Fruit fly (Drosophila melanogaster): ENCODE results near the gene Spn77Ba.
A peak's percentile ranks its signal among the peaks of the same experiment; 100 is the strongest.

The Spn77Ba gene

DNA sequence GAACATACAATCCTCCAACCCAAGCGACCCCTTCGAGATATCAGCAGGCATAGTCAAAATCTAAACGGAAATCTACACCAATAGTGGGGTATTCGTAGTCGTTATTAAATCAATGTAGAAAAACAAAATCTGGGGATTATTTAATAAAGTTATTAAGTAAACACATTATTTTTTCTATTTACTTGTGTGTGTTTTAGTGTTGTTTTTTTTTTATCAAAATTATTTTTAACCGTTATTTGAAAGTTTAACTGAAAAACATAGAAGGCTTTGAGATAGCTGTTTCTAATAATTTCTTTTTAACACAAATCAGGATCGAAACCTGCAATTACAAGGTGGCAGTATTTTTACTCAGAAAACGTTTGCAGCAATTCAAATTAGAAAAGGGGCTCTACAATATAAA, 7.6 kb upstream of the Spn77Ba start, which contains the start of gene polo:
TSS of gene polo (plus strand) at position 301 of the 400 bp plus-strand sequence.
- TF ChIP-seq CG12605 (GFP tag; IDR thresholded peaks at IDR 0.05) (no peak), CG8301 (tag; optimal IDR thresholded peaks at IDR 0.05) (no peak), CG4496 (GFP tag; IDR thresholded peaks at IDR 0.05) (no peak), Pif1A (GFP tag; optimal IDR thresholded peaks at IDR 0.05) (no peak), gl (tag; optimal IDR thresholded peaks at IDR 0.05) (no peak), Pif1B (GFP tag; optimal IDR thresholded peaks at IDR 0.05) (no peak), CG15710 (tag; optimal IDR thresholded peaks at IDR 0.05) (no peak), CG17806 (tag; optimal IDR thresholded peaks at IDR 0.05) (no peak), EcR (GFP tag; optimal IDR thresholded peaks at IDR 0.05) (no peak), CG34367 (tag; optimal IDR thresholded peaks at IDR 0.05) (no peak), CG9948 (tag; optimal IDR thresholded peaks at IDR 0.05) (no peak), CG8159 (tag; optimal IDR thresholded peaks at IDR 0.05) (no peak), fd96Ca (GFP tag; IDR thresholded peaks at IDR 0.05) (no peak), CG10348 (GFP tag; IDR thresholded peaks at IDR 0.05) (no peak), CG32121 (GFP tag; IDR thresholded peaks at IDR 0.05) (no peak), rn (GFP tag; IDR thresholded peaks at IDR 0.05) (no peak), CG14655 (GFP tag; optimal IDR thresholded peaks at IDR 0.05) (no peak), CG13204 (GFP tag; optimal IDR thresholded peaks at IDR 0.05) (no peak)

DNA sequence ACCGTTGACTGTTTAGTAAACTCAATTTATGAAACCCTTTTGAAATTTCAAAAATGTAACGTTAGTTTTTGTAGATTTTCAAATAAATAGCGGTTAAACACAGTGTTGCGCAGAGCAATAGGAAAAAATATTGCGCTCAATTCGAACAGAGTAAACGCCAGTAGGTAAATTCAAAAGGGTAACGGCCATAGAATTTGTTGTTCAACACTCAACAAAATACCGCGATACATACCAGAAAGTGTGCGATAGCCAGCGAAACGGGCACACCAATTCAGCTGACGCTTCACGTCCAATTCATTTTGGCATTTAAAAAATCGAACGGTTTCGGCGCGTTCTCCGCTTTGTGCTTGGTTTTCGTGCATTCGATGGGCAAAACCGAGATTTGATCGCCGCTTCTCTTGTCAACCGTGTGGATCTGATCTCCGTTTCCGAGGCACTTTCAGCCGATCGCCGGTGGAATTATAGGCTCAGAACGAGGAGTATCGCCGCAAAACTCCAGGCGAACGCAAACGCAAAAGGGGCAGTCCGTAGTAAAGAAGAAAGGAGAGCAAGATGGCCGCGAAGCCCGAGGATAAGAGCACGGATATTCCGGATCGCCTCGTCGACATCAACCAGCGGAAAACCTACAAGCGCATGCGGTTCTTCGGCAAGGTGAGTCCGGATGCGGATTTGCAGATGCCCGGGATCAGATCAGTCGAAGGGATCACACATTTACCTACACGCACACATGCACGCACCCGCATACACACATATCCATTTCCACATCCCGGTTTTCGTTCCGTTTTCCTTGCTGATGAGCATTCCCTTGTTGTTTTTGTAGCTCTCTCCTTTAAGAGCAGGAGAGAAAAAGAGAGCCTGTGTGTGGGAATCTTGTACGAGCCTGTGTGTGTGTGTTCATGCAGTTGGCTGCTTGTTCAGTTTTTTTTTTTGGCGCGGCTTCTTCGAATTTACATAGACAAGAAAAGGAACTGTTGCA, 6.9 kb upstream of the Spn77Ba start:
- TF ChIP-seq CG34367 (tag; optimal IDR thresholded peaks at IDR 0.05) (no peak), Pif1B (GFP tag; optimal IDR thresholded peaks at IDR 0.05) (no peak), D1 (tag; optimal IDR thresholded peaks at IDR 0.05) (no peak), CG10348 (GFP tag; IDR thresholded peaks at IDR 0.05) (no peak), CG17806 (tag; optimal IDR thresholded peaks at IDR 0.05) (no peak), CG15710 (tag; optimal IDR thresholded peaks at IDR 0.05) (no peak), EcR (GFP tag; optimal IDR thresholded peaks at IDR 0.05) (no peak), fd96Ca (GFP tag; IDR thresholded peaks at IDR 0.05) (no peak), CG12605 (GFP tag; IDR thresholded peaks at IDR 0.05) (no peak), CG4496 (GFP tag; IDR thresholded peaks at IDR 0.05) (no peak)

DNA sequence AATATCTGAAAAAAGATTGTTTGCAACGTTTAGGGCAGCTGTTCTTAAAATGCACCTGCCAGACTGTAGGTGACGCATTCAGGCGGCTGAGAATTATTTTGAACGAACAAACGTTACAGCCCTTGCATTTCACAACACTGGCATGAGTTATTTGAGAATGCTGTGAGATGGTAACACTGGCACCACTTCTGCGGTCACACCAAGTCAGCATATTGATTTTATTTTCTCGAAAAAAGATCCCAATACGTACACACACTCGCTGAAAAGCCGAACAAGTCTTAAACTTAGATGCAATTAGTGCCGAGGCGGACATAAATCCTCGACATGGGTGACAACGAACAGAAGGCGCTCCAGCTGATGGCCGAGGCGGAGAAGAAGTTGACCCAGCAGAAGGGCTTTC, 3.5 kb upstream of the Spn77Ba start, which contains the start of gene alphaSnap:
TSS of gene alphaSnap (plus strand) at position 164 of the 400 bp plus-strand sequence.
- TF ChIP-seq CG34367 (tag; optimal IDR thresholded peaks at IDR 0.05): peak; percentile 19
- no peak for TF ChIP-seq CG10348 (GFP tag; IDR thresholded peaks at IDR 0.05)

DNA sequence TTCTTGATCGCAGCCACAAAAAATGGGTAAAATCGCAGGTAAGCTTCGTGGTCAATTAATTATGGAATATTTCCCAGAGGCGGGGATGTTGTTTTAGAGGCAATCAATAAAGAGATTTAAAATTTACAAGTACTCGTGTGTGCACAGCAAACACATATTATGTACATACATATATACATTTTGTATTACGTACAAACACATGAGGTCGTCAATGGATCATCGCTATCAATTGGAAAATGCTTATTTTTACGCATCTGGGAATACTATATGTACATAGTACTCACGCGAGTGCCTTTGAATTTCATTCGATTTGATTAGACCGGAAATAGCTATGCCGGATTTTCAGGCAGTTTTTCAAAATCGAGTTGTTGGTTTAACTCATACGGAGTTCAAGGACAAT, 761 bp downstream of the Spn77Ba start:
- no peak for TF ChIP-seq CG12605 (GFP tag; IDR thresholded peaks at IDR 0.05)
- TF ChIP-seq CG14655 (GFP tag; optimal IDR thresholded peaks at IDR 0.05): no peak
- no peak for TF ChIP-seq CG13204 (GFP tag; optimal IDR thresholded peaks at IDR 0.05)
- TF ChIP-seq CG4496 (GFP tag; IDR thresholded peaks at IDR 0.05): no peak

DNA sequence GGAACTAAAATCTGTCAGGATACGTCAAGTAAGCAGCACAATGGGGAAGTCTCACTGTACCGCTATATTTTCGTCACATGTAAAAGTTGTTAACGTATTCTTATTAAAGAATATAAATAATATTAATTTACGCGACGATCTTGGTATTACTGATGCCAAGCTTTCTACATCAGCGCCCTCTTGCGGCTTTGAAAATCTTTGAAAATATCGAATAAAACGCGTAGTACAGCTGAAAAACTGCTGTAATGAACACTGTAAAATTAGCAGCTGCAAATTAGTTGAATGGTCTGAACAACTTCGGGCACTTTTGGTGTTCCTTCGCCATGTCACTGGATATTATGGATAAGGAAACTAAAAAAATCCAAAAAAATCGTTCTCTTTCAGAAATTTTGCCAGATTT, 3.1 kb downstream of the Spn77Ba start:
- TF ChIP-seq Pif1B (GFP tag; optimal IDR thresholded peaks at IDR 0.05) (no peak), EcR (GFP tag; optimal IDR thresholded peaks at IDR 0.05) (no peak), CG9948 (tag; optimal IDR thresholded peaks at IDR 0.05) (no peak), Pif1A (GFP tag; optimal IDR thresholded peaks at IDR 0.05) (no peak), CG4496 (GFP tag; IDR thresholded peaks at IDR 0.05) (no peak), rn (GFP tag; IDR thresholded peaks at IDR 0.05) (no peak), CG10348 (GFP tag; IDR thresholded peaks at IDR 0.05) (no peak), D1 (tag; optimal IDR thresholded peaks at IDR 0.05) (no peak), CG12605 (GFP tag; IDR thresholded peaks at IDR 0.05) (no peak), CG32121 (GFP tag; IDR thresholded peaks at IDR 0.05) (no peak), CG8159 (tag; optimal IDR thresholded peaks at IDR 0.05) (no peak), CG14655 (GFP tag; optimal IDR thresholded peaks at IDR 0.05) (no peak), CG17806 (tag; optimal IDR thresholded peaks at IDR 0.05) (no peak), gl (tag; optimal IDR thresholded peaks at IDR 0.05) (no peak), CG15710 (tag; optimal IDR thresholded peaks at IDR 0.05) (no peak), CG13204 (GFP tag; optimal IDR thresholded peaks at IDR 0.05) (no peak)

DNA sequence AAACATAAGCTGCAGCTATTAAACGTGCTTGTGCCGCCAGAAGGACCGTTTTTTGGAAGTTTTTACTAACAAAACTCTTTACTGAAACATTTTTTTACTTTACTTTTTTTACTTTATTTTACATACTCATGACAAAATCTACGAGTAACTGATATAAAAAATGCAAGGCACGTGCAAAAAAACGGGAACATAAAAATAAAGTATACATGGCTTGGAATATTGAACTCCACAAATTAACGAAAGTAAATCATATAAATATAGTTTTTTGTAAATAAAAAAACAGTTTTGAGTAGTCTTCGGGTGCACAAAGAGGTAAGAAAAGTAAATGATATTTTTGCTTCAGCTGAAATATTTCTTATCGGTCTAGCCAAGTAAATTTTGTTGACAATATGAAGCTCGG, 3.7 kb downstream of the Spn77Ba start, which contains the start of gene Spn77Bb:
TSS of gene Spn77Bb (plus strand) at position 301 of the 400 bp plus-strand sequence.
- TF ChIP-seq CG13204 (GFP tag; optimal IDR thresholded peaks at IDR 0.05) (no peak), fd96Ca (GFP tag; IDR thresholded peaks at IDR 0.05) (no peak), CG10348 (GFP tag; IDR thresholded peaks at IDR 0.05) (no peak), gl (tag; optimal IDR thresholded peaks at IDR 0.05) (no peak), CG8301 (tag; optimal IDR thresholded peaks at IDR 0.05) (no peak), CG9948 (tag; optimal IDR thresholded peaks at IDR 0.05) (no peak), Pif1A (GFP tag; optimal IDR thresholded peaks at IDR 0.05) (no peak), D1 (tag; optimal IDR thresholded peaks at IDR 0.05) (no peak), CG17806 (tag; optimal IDR thresholded peaks at IDR 0.05) (no peak), Ets98B (GFP tag; IDR thresholded peaks at IDR 0.05) (no peak)

DNA sequence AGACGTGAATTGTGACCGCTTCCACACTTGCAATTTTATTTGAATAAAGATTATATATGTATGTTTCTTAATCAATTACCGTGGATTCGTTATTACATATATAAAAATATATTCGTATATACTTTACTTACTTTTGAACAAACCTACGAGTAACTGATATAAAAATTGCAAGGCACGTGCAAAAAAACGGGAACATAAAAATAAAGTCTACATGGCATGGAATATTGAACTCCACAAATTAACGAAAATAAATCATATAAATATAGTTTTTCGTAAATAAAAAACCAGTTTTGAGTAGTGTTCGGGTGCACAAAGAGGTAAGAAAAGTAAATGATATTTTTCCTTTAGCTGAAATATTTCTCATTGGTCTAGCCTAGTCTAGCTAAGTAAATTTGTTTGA, 25.3 kb downstream of the Spn77Ba start, which contains the start of gene Spn77Bc:
TSS of gene Spn77Bc (plus strand) at position 301 of the 400 bp plus-strand sequence.
- TF ChIP-seq CG8159 (tag; optimal IDR thresholded peaks at IDR 0.05) (no peak), CG34367 (tag; optimal IDR thresholded peaks at IDR 0.05) (no peak), fd96Ca (GFP tag; IDR thresholded peaks at IDR 0.05) (no peak), CG8301 (tag; optimal IDR thresholded peaks at IDR 0.05) (no peak), CG13204 (GFP tag; optimal IDR thresholded peaks at IDR 0.05) (no peak), CG10348 (GFP tag; IDR thresholded peaks at IDR 0.05) (no peak), CG32121 (GFP tag; IDR thresholded peaks at IDR 0.05) (no peak), EcR (GFP tag; optimal IDR thresholded peaks at IDR 0.05) (no peak), CG4496 (GFP tag; IDR thresholded peaks at IDR 0.05) (no peak), CG9948 (tag; optimal IDR thresholded peaks at IDR 0.05) (no peak)

Data from whole organism, pupa.